Worm (Caenorhabditis elegans): ENCODE results near the gene D1005.2.

The D1005.2 gene

ce11 chrX:1446593-1447141, 12.2 kb upstream of the D1005.2 start, which contains the start of gene zfp-3:
TSS of gene zfp-3 (minus strand) at chrX:1446643.
- no peak for TF ChIP-seq aly-2 (tag; optimal IDR thresholded peaks at IDR 0.05)
- no peak for TF ChIP-seq nhr-237 (tag; optimal IDR thresholded peaks at IDR 0.05)
- TF ChIP-seq nhr-43 (tag; optimal IDR thresholded peaks at IDR 0.05; ENCODE audit: poor library complexity, severe bottlenecking): peak; percentile 86
- TF ChIP-seq nhr-23 (tag; optimal IDR thresholded peaks at IDR 0.05): peak; percentile 93
- TF ChIP-seq egl-27 (tag; optimal IDR thresholded peaks at IDR 0.05): peak; percentile 89
- peak; percentile 91 for TF ChIP-seq mdl-1 (tag; optimal IDR thresholded peaks at IDR 0.05)
- peak; percentile 82 for TF ChIP-seq snpc-4 (tag; optimal IDR thresholded peaks at IDR 0.05)
- no peak for TF ChIP-seq zag-1 (tag; optimal IDR thresholded peaks at IDR 0.05)
- no peak for TF ChIP-seq nhr-67 (tag; optimal IDR thresholded peaks at IDR 0.05)
- TF ChIP-seq nhr-12 (tag; optimal IDR thresholded peaks at IDR 0.05): no peak
- peak; percentile 96 for TF ChIP-seq pha-4 (tag; optimal IDR thresholded peaks at IDR 0.05)
- TF ChIP-seq lin-39 (tag; optimal IDR thresholded peaks at IDR 0.05): peak; percentile 97
- peak; percentile 93 for TF ChIP-seq nhr-25 (tag; optimal IDR thresholded peaks at IDR 0.05)
- TF ChIP-seq sea-2 (GFP tag; optimal IDR thresholded peaks at IDR 0.05): peak; percentile 78
- TF ChIP-seq elt-2 (tag; optimal IDR thresholded peaks at IDR 0.05): peak; percentile 82
- peak; percentile 97 for TF ChIP-seq nfya-1 (tag; optimal IDR thresholded peaks at IDR 0.05; ENCODE audit: insufficient read depth)
- TF ChIP-seq unc-62 (GFP tag; optimal IDR thresholded peaks at IDR 0.05): peak; percentile 90
- TF ChIP-seq elt-3 (tag; optimal IDR thresholded peaks at IDR 0.05): peak in 1 of 3 experiments; percentile 20
- TF ChIP-seq ZK546.5 (tag; optimal IDR thresholded peaks at IDR 0.05): peak; percentile 14
- peak; percentile 77 for TF ChIP-seq nhr-77 (tag; optimal IDR thresholded peaks at IDR 0.05)
- TF ChIP-seq eor-1 (tag; optimal IDR thresholded peaks at IDR 0.05): no peak
- TF ChIP-seq mml-1 (tag; optimal IDR thresholded peaks at IDR 0.05): peak; percentile 17
- TF ChIP-seq R02D3.7 (tag; optimal IDR thresholded peaks at IDR 0.05): peak; percentile 78
- peak; percentile 83 for TF ChIP-seq lsy-12 (tag; optimal IDR thresholded peaks at IDR 0.05)
- TF ChIP-seq nhr-11 (tag; optimal IDR thresholded peaks at IDR 0.05): peak; percentile 71
- no peak for TF ChIP-seq ceh-16 (tag; optimal IDR thresholded peaks at IDR 0.05)
- TF ChIP-seq unc-39 (tag; optimal IDR thresholded peaks at IDR 0.05): no peak
- TF ChIP-seq fkh-2 (tag; optimal IDR thresholded peaks at IDR 0.05): no peak
- TF ChIP-seq hmg-11 (tag; optimal IDR thresholded peaks at IDR 0.05): peak; percentile 99
- TF ChIP-seq fkh-10 (GFP tag; optimal IDR thresholded peaks at IDR 0.05): peak; percentile 88
- peak; percentile 95 for TF ChIP-seq ceh-28 (tag; optimal IDR thresholded peaks at IDR 0.05)
- TF ChIP-seq tbx-2 (tag; optimal IDR thresholded peaks at IDR 0.05): peak; percentile 87
- TF ChIP-seq lin-15B (tag; optimal IDR thresholded peaks at IDR 0.05): peak; percentile 87
- peak; percentile 91 for TF ChIP-seq skn-1 (tag; optimal IDR thresholded peaks at IDR 0.05)
- TF ChIP-seq ztf-11 (tag; optimal IDR thresholded peaks at IDR 0.05): no peak
- TF ChIP-seq elt-1 (tag; optimal IDR thresholded peaks at IDR 0.05): peak; percentile 61
- TF ChIP-seq ceh-82 (tag; optimal IDR thresholded peaks at IDR 0.05): peak; percentile 76
- TF ChIP-seq ztf-4 (tag; optimal IDR thresholded peaks at IDR 0.05): no peak
- TF ChIP-seq egl-5 (tag; optimal IDR thresholded peaks at IDR 0.05): peak; percentile 79
- TF ChIP-seq daf-12 (tag; optimal IDR thresholded peaks at IDR 0.05): no peak
- peak; percentile 98 for TF ChIP-seq jun-1 (tag; optimal IDR thresholded peaks at IDR 0.05)
- peak; percentile 62 for TF ChIP-seq ama-1 (optimal IDR thresholded peaks at IDR 0.05)
- TF ChIP-seq fos-1 (tag; optimal IDR thresholded peaks at IDR 0.05): peak; percentile 73
- peak; percentile 81 for TF ChIP-seq pqm-1 (tag; optimal IDR thresholded peaks at IDR 0.05)
- no peak for TF ChIP-seq nhr-28 (tag; optimal IDR thresholded peaks at IDR 0.05)

- TF ChIP-seq nfya-1 (tag; optimal IDR thresholded peaks at IDR 0.05; ENCODE audit: insufficient read depth) (peak; percentile 73), lin-39 (tag; optimal IDR thresholded peaks at IDR 0.05) (peak; percentile 58), hmg-11 (tag; optimal IDR thresholded peaks at IDR 0.05) (peak; percentile 56), egl-5 (tag; optimal IDR thresholded peaks at IDR 0.05) (peak; percentile 42), nhr-11 (tag; optimal IDR thresholded peaks at IDR 0.05) (no peak), lin-15B (tag; optimal IDR thresholded peaks at IDR 0.05) (peak; percentile 30), mml-1 (tag; optimal IDR thresholded peaks at IDR 0.05) (no peak), ceh-16 (tag; optimal IDR thresholded peaks at IDR 0.05) (no peak), ceh-82 (tag; optimal IDR thresholded peaks at IDR 0.05) (no peak), pqm-1 (tag; optimal IDR thresholded peaks at IDR 0.05) (no peak), nhr-23 (tag; optimal IDR thresholded peaks at IDR 0.05) (peak; percentile 48), nhr-28 (tag; optimal IDR thresholded peaks at IDR 0.05) (no peak), elt-1 (tag; optimal IDR thresholded peaks at IDR 0.05) (no peak), elt-2 (tag; optimal IDR thresholded peaks at IDR 0.05) (peak; percentile 15), ceh-9 (tag; optimal IDR thresholded peaks at IDR 0.05) (no peak), nhr-25 (tag; optimal IDR thresholded peaks at IDR 0.05) (peak; percentile 63), pha-4 (tag; optimal IDR thresholded peaks at IDR 0.05) (peak; percentile 62), snpc-4 (tag; optimal IDR thresholded peaks at IDR 0.05) (peak; percentile 32)
Observed at ce11 chrX:1450352-1450818, 8.4 kb upstream of the D1005.2 start, which contains the start of gene W05H7.1. TSS of gene W05H7.1 (plus strand) at chrX:1450768.
